Worm (Caenorhabditis elegans): ENCODE measurements around the gene fut-3.

The fut-3 gene

ce11 chrII:5660736-5661734 lies 1.5 kb upstream of the fut-3 start, which contains the start of the genes ift-43 and mdt-26:
ift-43 (minus strand) TSS chrII:5660786.
mdt-26 (plus strand) TSS chrII:5661181.
- TF ChIP-seq sea-2 (GFP tag; optimal IDR thresholded peaks at IDR 0.05) (no peak), egl-5 (tag; optimal IDR thresholded peaks at IDR 0.05) (peak; percentile 60), lin-39 (tag; optimal IDR thresholded peaks at IDR 0.05) (peak; percentile 98), tbx-2 (tag; optimal IDR thresholded peaks at IDR 0.05) (peak; percentile 67), hmg-11 (tag; optimal IDR thresholded peaks at IDR 0.05) (peak; percentile 98), ztf-4 (tag; optimal IDR thresholded peaks at IDR 0.05) (peak; percentile 56), pqm-1 (tag; optimal IDR thresholded peaks at IDR 0.05) (peak; percentile 2), mdl-1 (tag; optimal IDR thresholded peaks at IDR 0.05) (peak; percentile 46), lin-15B (tag; optimal IDR thresholded peaks at IDR 0.05) (peak; percentile 80), fkh-2 (tag; optimal IDR thresholded peaks at IDR 0.05) (no peak), nhr-28 (tag; optimal IDR thresholded peaks at IDR 0.05) (no peak), aly-2 (tag; optimal IDR thresholded peaks at IDR 0.05) (peak; percentile 76), ceh-28 (tag; optimal IDR thresholded peaks at IDR 0.05) (peak; percentile 83), nhr-237 (tag; optimal IDR thresholded peaks at IDR 0.05) (no peak), fkh-10 (GFP tag; optimal IDR thresholded peaks at IDR 0.05) (peak; percentile 19), snpc-4 (tag; optimal IDR thresholded peaks at IDR 0.05) (peak; percentile 49), ceh-82 (tag; optimal IDR thresholded peaks at IDR 0.05) (no peak), ZK546.5 (tag; optimal IDR thresholded peaks at IDR 0.05) (no peak), nhr-11 (tag; optimal IDR thresholded peaks at IDR 0.05) (no peak), nhr-77 (tag; optimal IDR thresholded peaks at IDR 0.05) (no peak), zag-1 (tag; optimal IDR thresholded peaks at IDR 0.05) (no peak), jun-1 (tag; optimal IDR thresholded peaks at IDR 0.05) (peak; percentile 36), nhr-23 (tag; optimal IDR thresholded peaks at IDR 0.05) (peak; percentile 49), nfya-1 (tag; optimal IDR thresholded peaks at IDR 0.05; ENCODE audit: insufficient read depth) (peak; percentile 100), nhr-43 (tag; optimal IDR thresholded peaks at IDR 0.05; ENCODE audit: poor library complexity, severe bottlenecking) (peak; percentile 78), unc-62 (GFP tag; optimal IDR thresholded peaks at IDR 0.05) (peak; percentile 10), nhr-25 (tag; optimal IDR thresholded peaks at IDR 0.05) (peak; percentile 80), lsy-12 (tag; optimal IDR thresholded peaks at IDR 0.05) (peak; percentile 74), unc-39 (tag; optimal IDR thresholded peaks at IDR 0.05) (no peak), elt-2 (tag; optimal IDR thresholded peaks at IDR 0.05) (peak; percentile 65), pha-4 (tag; optimal IDR thresholded peaks at IDR 0.05) (peak; percentile 73), elt-3 (tag; optimal IDR thresholded peaks at IDR 0.05) (no peak), egl-27 (tag; optimal IDR thresholded peaks at IDR 0.05) (no peak), nhr-67 (tag; optimal IDR thresholded peaks at IDR 0.05) (no peak), ama-1 (optimal IDR thresholded peaks at IDR 0.05) (peak; percentile 100)

- TF ChIP-seq egl-27 (tag; optimal IDR thresholded peaks at IDR 0.05): no peak
These were observed 580 bp upstream of the fut-3 start for ce11 chrII:5660155-5660554.

ce11 chrII:5654215-5654614 lies 5.4 kb downstream of the fut-3 start, which contains the start of gene F59E12.1:
F59E12.1 (plus strand) TSS chrII:5654515.
- TF ChIP-seq pqm-1 (tag; optimal IDR thresholded peaks at IDR 0.05): no peak

- TF ChIP-seq unc-62 (GFP tag; optimal IDR thresholded peaks at IDR 0.05): no peak
- no peak for TF ChIP-seq ama-1 (optimal IDR thresholded peaks at IDR 0.05)
- TF ChIP-seq tbx-2 (tag; optimal IDR thresholded peaks at IDR 0.05): no peak
- no peak for TF ChIP-seq R02D3.7 (tag; optimal IDR thresholded peaks at IDR 0.05)
- TF ChIP-seq hmg-11 (tag; optimal IDR thresholded peaks at IDR 0.05): no peak
- no peak for TF ChIP-seq ceh-28 (tag; optimal IDR thresholded peaks at IDR 0.05)
- no peak for TF ChIP-seq fos-1 (tag; optimal IDR thresholded peaks at IDR 0.05)
- TF ChIP-seq daf-12 (tag; optimal IDR thresholded peaks at IDR 0.05): no peak
- no peak for TF ChIP-seq sea-2 (GFP tag; optimal IDR thresholded peaks at IDR 0.05)
- no peak for TF ChIP-seq nhr-12 (tag; optimal IDR thresholded peaks at IDR 0.05)
- no peak for TF ChIP-seq egl-27 (tag; optimal IDR thresholded peaks at IDR 0.05)
- TF ChIP-seq unc-39 (tag; optimal IDR thresholded peaks at IDR 0.05): no peak
- TF ChIP-seq aly-2 (tag; optimal IDR thresholded peaks at IDR 0.05): no peak
- TF ChIP-seq ztf-4 (tag; optimal IDR thresholded peaks at IDR 0.05): no peak
- TF ChIP-seq lin-15B (tag; optimal IDR thresholded peaks at IDR 0.05): no peak
- TF ChIP-seq ztf-11 (tag; optimal IDR thresholded peaks at IDR 0.05): no peak
- no peak for TF ChIP-seq nhr-67 (tag; optimal IDR thresholded peaks at IDR 0.05)
- TF ChIP-seq nhr-28 (tag; optimal IDR thresholded peaks at IDR 0.05): no peak
These were observed 7.2 kb downstream of the fut-3 start, which contains the start of gene bli-2 for ce11 chrII:5652334-5652733. bli-2 (minus strand) TSS chrII:5652434.
